Worm (Caenorhabditis elegans) whole organism, L2 larva: ENCODE data around the gene M04D8.4.

ENCODE experiments used
- C34F6.9 ChIP-seq: fragments of 150-350 bp; optimal IDR thresholded peaks from 2 replicates; lab custom pipeline; 2014; ENCODE audit warnings: missing biosample characterization, missing genetic modification characterization
- ama-1 ChIP-seq: fragments of 150-350 bp; optimal IDR thresholded peaks from 2 replicates; lab custom pipeline; 2018; ENCODE audit warnings: inconsistent platforms
- blmp-1 ChIP-seq: sonication (generic microtip); optimal IDR thresholded peaks from 2 replicates; lab custom pipeline; 2017; ENCODE audit warnings: missing genetic modification characterization, mild to moderate bottlenecking, missing compliant biosample characterization, antibody characterized with exemption, moderate library complexity; ENCODE audit not compliant: insufficient read depth
- ceh-16 ChIP-seq: fragments of 150-350 bp; optimal IDR thresholded peaks from 2 replicates; lab custom pipeline; 2014; ENCODE audit warnings: missing biosample characterization, missing genetic modification characterization
- crh-2 ChIP-seq: sonication (generic microtip); optimal IDR thresholded peaks from 2 replicates; lab custom pipeline; 2017; ENCODE audit warnings: missing biosample characterization, missing genetic modification characterization
- dmd-4 ChIP-seq: sonication (generic microtip); optimal IDR thresholded peaks from 2 replicates; lab custom pipeline; 2017; ENCODE audit warnings: missing biosample characterization, missing genetic modification characterization
- egl-27 ChIP-seq: sonication (generic microtip); optimal IDR thresholded peaks from 3 replicates; lab custom pipeline; 2017; ENCODE audit warnings: missing biosample characterization, missing genetic modification reagents, missing genetic modification characterization
- fos-1 ChIP-seq: fragments of 150-350 bp; optimal IDR thresholded peaks from 2 replicates; lab custom pipeline; 2014; ENCODE audit warnings: missing biosample characterization, missing genetic modification characterization
- gmeb-1 ChIP-seq: fragments of 150-350 bp; optimal IDR thresholded peaks from 2 replicates; lab custom pipeline; 2014; ENCODE audit warnings: missing biosample characterization, missing genetic modification characterization
- lin-11 ChIP-seq: fragments of 150-350 bp; sonication (generic microtip); optimal IDR thresholded peaks from 2 replicates; lab custom pipeline; 2014; ENCODE audit warnings: missing biosample characterization, missing genetic modification characterization, inconsistent platforms, mixed read lengths
- lin-13 ChIP-seq: fragments of 150-350 bp; optimal IDR thresholded peaks from 2 replicates; lab custom pipeline; 2014; ENCODE audit warnings: missing biosample characterization, missing genetic modification reagents, missing genetic modification characterization
- lin-39 ChIP-seq: fragments of 150-350 bp; optimal IDR thresholded peaks from 2 replicates; lab custom pipeline; 2014; ENCODE audit warnings: missing biosample characterization, missing genetic modification reagents, missing genetic modification characterization
- mbf-1 ChIP-seq: sonication (generic microtip); optimal IDR thresholded peaks from 2 replicates; lab custom pipeline; 2017; ENCODE audit warnings: missing biosample characterization, missing genetic modification characterization
- mdl-1 ChIP-seq, 2 experiments: fragments of 150-350 bp in 1 of 2; sonication (generic microtip) in 1 of 2; optimal IDR thresholded peaks; 2 replicates each; lab custom pipeline; 2017; ENCODE audit warnings: missing biosample characterization in 2 of 2, missing genetic modification characterization in 2 of 2
- nhr-12 ChIP-seq: fragments of 150-350 bp; optimal IDR thresholded peaks from 2 replicates; lab custom pipeline; 2014; ENCODE audit warnings: missing biosample characterization, missing genetic modification characterization
- nhr-129 ChIP-seq: fragments of 150-350 bp; optimal IDR thresholded peaks from 2 replicates; lab custom pipeline; 2014; ENCODE audit warnings: missing biosample characterization, missing genetic modification characterization
- nhr-21 ChIP-seq: fragments of 150-350 bp; optimal IDR thresholded peaks from 2 replicates; lab custom pipeline; 2014; ENCODE audit warnings: missing biosample characterization, missing genetic modification characterization
- nhr-23 ChIP-seq: fragments of 150-350 bp; optimal IDR thresholded peaks from 2 replicates; lab custom pipeline; 2014; ENCODE audit warnings: missing biosample characterization, missing genetic modification reagents, missing genetic modification characterization
- nhr-25 ChIP-seq: fragments of 150-350 bp; sonication (generic microtip); optimal IDR thresholded peaks from 3 replicates; lab custom pipeline; 2014; ENCODE audit warnings: missing biosample characterization, missing genetic modification characterization
- sma-3 ChIP-seq: sonication (generic microtip); optimal IDR thresholded peaks from 2 replicates; lab custom pipeline; 2016; ENCODE audit warnings: missing genetic modification reagents, missing genetic modification characterization, missing compliant biosample characterization
- sma-9 ChIP-seq, 2 experiments: fragments of 150-350 bp in 1 of 2; sonication (generic microtip) in 1 of 2; optimal IDR thresholded peaks; 2 replicates each; lab custom pipeline; 2014 to 2016; ENCODE audit warnings: missing genetic modification characterization in 2 of 2, mild to moderate bottlenecking in 1 of 2, missing biosample characterization in 1 of 2, missing compliant biosample characterization in 1 of 2, missing genetic modification reagents in 1 of 2, moderate library complexity in 1 of 2
- snpc-4 ChIP-seq: fragments of 150-350 bp; optimal IDR thresholded peaks from 2 replicates; lab custom pipeline; 2014; ENCODE audit warnings: missing biosample characterization, missing genetic modification characterization
- unc-39 ChIP-seq: fragments of 150-350 bp; optimal IDR thresholded peaks from 2 replicates; lab custom pipeline; 2014; ENCODE audit warnings: missing biosample characterization, missing genetic modification characterization
- unc-62 ChIP-seq: fragments of 150-350 bp; optimal IDR thresholded peaks from 2 replicates; lab custom pipeline; 2014; ENCODE audit warnings: missing biosample characterization, missing genetic modification reagents, missing genetic modification characterization
- ztf-1 ChIP-seq: fragments of 200-800 bp; sonication (Bioruptor generic); conservative IDR thresholded peaks from 2 replicates; pipeline ENCODE4 v1.3.6; 2022; ENCODE audit warnings: missing genetic modification characterization, missing compliant biosample characterization
- ztf-11 ChIP-seq: sonication (generic microtip); optimal IDR thresholded peaks from 2 replicates; lab custom pipeline; 2017; ENCODE audit warnings: missing biosample characterization, missing genetic modification characterization
- ztf-4 ChIP-seq: fragments of 150-350 bp; optimal IDR thresholded peaks from 2 replicates; lab custom pipeline; 2014; ENCODE audit warnings: missing biosample characterization, missing genetic modification characterization

M04D8.4 gene

ce11 chrIII:10016413-10017051 lies 13.9 kb downstream of the M04D8.4 start, which contains the start of gene rgs-1 (continued):
- TF ChIP-seq egl-27 (tag; lab: Kevin White, UChicago): no peak
- TF ChIP-seq nhr-25 (tag; lab: Kevin White, UChicago): no peak
- TF ChIP-seq ztf-1 (GFP tag; lab: Robert Waterston, UW): no peak
- TF ChIP-seq blmp-1: no peak
- no peak for TF ChIP-seq dmd-4
- TF ChIP-seq ceh-16 (tag; lab: Kevin White, UChicago): no peak

ce11 chrIII:10012136-10012535 lies 18.3 kb downstream of the M04D8.4 start, which contains the start of gene C05B5.16:
TSS of gene C05B5.16 (plus strand) at chrIII:10012436.
- TF ChIP-seq ztf-4 (tag; lab: Kevin White, UChicago) (no peak), mdl-1 (tag; optimal IDR thresholded peaks at IDR 0.05; lab: Kevin White, UChicago) (no peak)

- TF ChIP-seq crh-2 (tag; lab: Kevin White, UChicago) (no peak), unc-62 (GFP tag; lab: Kevin White, UChicago) (no peak), lin-13 (GFP tag; lab: Kevin White, UChicago) (no peak), lin-39 (tag; lab: Kevin White, UChicago) (no peak), nhr-12 (tag; lab: Kevin White, UChicago) (no peak), C34F6.9 (tag; lab: Kevin White, UChicago) (no peak), sma-9 (GFP tag; optimal IDR thresholded peaks at IDR 0.05; lab: Kevin White, UChicago) (no peak), sma-9 (tag; optimal IDR thresholded peaks at IDR 0.05; lab: Kevin White, UChicago) (no peak)
Measured at ce11 chrIII:10010117-10010516, 20.3 kb downstream of the M04D8.4 start, which contains the start of gene fbxa-155. TSS of gene fbxa-155 (minus strand) at chrIII:10010217.

ce11 chrIII:10006734-10007348 lies 23.6 kb downstream of the M04D8.4 start, which contains the start of gene C05B5.8:
TSS of gene C05B5.8 (minus strand) at chrIII:10006784.
- TF ChIP-seq nhr-21: peak; percentile 46
- TF ChIP-seq fos-1 (tag; lab: Kevin White, UChicago): peak; percentile 55
- TF ChIP-seq blmp-1: peak; percentile 31
- peak; percentile 6 for TF ChIP-seq ceh-16 (tag; lab: Kevin White, UChicago)
- TF ChIP-seq mbf-1: no peak
- TF ChIP-seq nhr-129 (tag; lab: Kevin White, UChicago): peak; percentile 54
- TF ChIP-seq sma-3 (GFP tag; lab: Kevin White, UChicago): peak; percentile 76
- TF ChIP-seq sma-9 (GFP tag; optimal IDR thresholded peaks at IDR 0.05; lab: Kevin White, UChicago): peak; percentile 33
- no peak for TF ChIP-seq sma-9 (tag; optimal IDR thresholded peaks at IDR 0.05; lab: Kevin White, UChicago)
- TF ChIP-seq nhr-25 (tag; lab: Kevin White, UChicago): peak; percentile 86
- no peak for TF ChIP-seq C34F6.9 (tag; lab: Kevin White, UChicago)
- TF ChIP-seq egl-27 (tag; lab: Kevin White, UChicago): no peak
- no peak for TF ChIP-seq lin-11
- TF ChIP-seq, all 48 proteins: peak for 8

- TF ChIP-seq ztf-4 (tag; lab: Kevin White, UChicago): no peak
- no peak for TF ChIP-seq ama-1 (lab: Kevin White, UChicago)
- no peak for TF ChIP-seq ztf-1 (GFP tag; lab: Robert Waterston, UW)
- no peak for TF ChIP-seq snpc-4
- no peak for TF ChIP-seq fos-1 (tag; lab: Kevin White, UChicago)
- TF ChIP-seq ztf-11 (tag; lab: Kevin White, UChicago): no peak
- TF ChIP-seq sma-9 (GFP tag; optimal IDR thresholded peaks at IDR 0.05; lab: Kevin White, UChicago): no peak
- no peak for TF ChIP-seq sma-9 (tag; optimal IDR thresholded peaks at IDR 0.05; lab: Kevin White, UChicago)
- no peak for TF ChIP-seq lin-13 (GFP tag; lab: Kevin White, UChicago)
- no peak for TF ChIP-seq unc-39 (tag; lab: Kevin White, UChicago)
- TF ChIP-seq nhr-23 (tag; lab: Kevin White, UChicago): no peak
- TF ChIP-seq, all 48 proteins: peak for 0
Measured at ce11 chrIII:10004213-10004612, 26.2 kb downstream of the M04D8.4 start, which contains the start of gene C05B5.11. TSS of gene C05B5.11 (plus strand) at chrIII:10004513.

ce11 chrIII:10001060-10001459 lies 29.4 kb downstream of the M04D8.4 start, which contains the start of gene C05B5.5:
TSS of gene C05B5.5 (plus strand) at chrIII:10001360.
- TF ChIP-seq mbf-1 (no peak), lin-11 (no peak), fos-1 (tag; lab: Kevin White, UChicago) (peak; percentile 31), gmeb-1 (no peak)
